Fruit fly (Drosophila melanogaster): ENCODE results near the gene ringer.

ringer gene

DNA sequence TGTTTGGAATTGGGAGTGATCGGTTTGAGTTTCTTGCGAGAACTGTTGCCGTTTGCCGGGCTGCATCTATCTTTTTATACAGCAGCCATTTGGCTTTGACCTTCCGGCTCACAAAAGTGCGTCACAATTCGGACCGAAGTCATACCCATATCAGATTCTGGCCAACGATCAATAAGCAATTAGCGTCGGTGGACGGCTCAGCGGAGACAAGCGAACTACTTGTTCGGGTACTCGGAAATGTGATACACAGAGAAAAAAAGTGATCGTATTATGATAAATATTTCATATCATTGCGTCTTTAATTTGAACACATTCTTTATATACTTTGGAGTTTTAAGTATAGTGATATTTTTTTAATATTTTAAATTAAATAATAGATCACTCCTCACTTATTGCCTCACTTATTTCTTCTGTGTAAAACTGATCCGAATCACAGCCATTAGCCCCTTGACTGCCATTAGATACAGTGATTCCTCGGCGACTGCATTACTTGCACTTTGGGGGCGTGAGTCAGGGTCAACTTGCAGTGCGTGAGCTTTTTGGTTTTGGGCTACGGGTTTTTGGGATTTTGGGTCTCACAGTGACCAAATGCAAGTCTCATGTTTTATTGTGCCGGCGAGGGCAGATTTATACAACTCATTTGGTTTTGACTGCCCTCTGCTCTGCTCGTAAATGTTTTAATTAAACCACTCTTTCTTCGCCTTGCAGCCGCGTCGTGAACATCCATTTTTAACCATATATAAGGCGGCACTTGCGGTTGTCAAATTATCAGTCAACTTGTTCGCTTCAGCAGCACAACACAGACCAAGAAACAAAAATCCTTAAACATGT is 53.2 kb downstream of the ringer start, which contains the start of the genes CG13043 and CG13063 (continued):
- TF ChIP-seq CG7357 (GFP tag; IDR thresholded peaks at IDR 0.05) (no peak), CG17186 (GFP tag; optimal IDR thresholded peaks at IDR 0.05) (no peak), E2f2 (GFP tag; IDR thresholded peaks at IDR 0.05) (no peak), CG7745 (tag; optimal IDR thresholded peaks at IDR 0.05) (no peak), Adf1 (GFP tag; IDR thresholded peaks at IDR 0.05) (no peak)

All from whole organism, embryonic.